Fruit fly (Drosophila melanogaster) whole organism, embryonic: ENCODE results near the gene Tbca.
A peak's percentile ranks its signal among the peaks of the same experiment; 100 is the strongest.

Experiments
- Blimp-1 ChIP-seq: fragments of 200-800 bp; sonication (Bioruptor generic); optimal IDR thresholded peaks from 3 replicates; lab custom pipeline; 2018; ENCODE audit warnings: missing biosample characterization, missing genetic modification characterization, mild to moderate bottlenecking, moderate library complexity, missing genetic modification reagents
- CG10147 ChIP-seq: fragments of 200-800 bp; sonication (Bioruptor generic); optimal IDR thresholded peaks from 2 replicates; lab custom pipeline; 2019; ENCODE audit warnings: missing biosample characterization, mild to moderate bottlenecking, missing genetic modification characterization, moderate library complexity
- CG12391 ChIP-seq: fragments of 200-800 bp; sonication (Bioruptor generic); optimal IDR thresholded peaks from 3 replicates; lab custom pipeline; 2018; ENCODE audit warnings: missing biosample characterization, mild to moderate bottlenecking, missing genetic modification characterization, moderate library complexity
- CG12769 ChIP-seq: fragments of 200-800 bp; sonication (Bioruptor generic); optimal IDR thresholded peaks from 2 replicates; lab custom pipeline; 2019; ENCODE audit warnings: missing biosample characterization, mild to moderate bottlenecking, missing genetic modification characterization, moderate library complexity
- CG13123 ChIP-seq: fragments of 200-800 bp; sonication (Bioruptor generic); optimal IDR thresholded peaks from 2 replicates; lab custom pipeline; 2016; ENCODE audit warnings: missing biosample characterization, missing genetic modification characterization
- CG13894 ChIP-seq: fragments of 200-800 bp; sonication (Bioruptor generic); optimal IDR thresholded peaks from 3 replicates; lab custom pipeline; 2018; ENCODE audit warnings: missing biosample characterization, mild to moderate bottlenecking, missing genetic modification characterization, moderate library complexity
- CG16779 ChIP-seq: fragments of 200-800 bp; sonication (Bioruptor generic); IDR thresholded peaks from 2 replicates; pipeline ENCODE4 v1.3.6; 2022; ENCODE audit warnings: missing biosample characterization, missing genetic modification characterization
- CG17186 ChIP-seq: fragments of 200-800 bp; sonication (Bioruptor generic); optimal IDR thresholded peaks from 3 replicates; lab custom pipeline; 2017; ENCODE audit warnings: missing biosample characterization, missing genetic modification reagents, missing genetic modification characterization
- CG18011 ChIP-seq: fragments of 200-800 bp; sonication (Bioruptor generic); optimal IDR thresholded peaks from 2 replicates; lab custom pipeline; 2017; ENCODE audit warnings: missing biosample characterization, missing genetic modification characterization, mild to moderate bottlenecking, moderate library complexity, missing genotype
- CG18262 ChIP-seq: fragments of 200-800 bp; optimal IDR thresholded peaks from 3 replicates; lab custom pipeline; 2019; ENCODE audit warnings: missing biosample characterization, mild to moderate bottlenecking, missing genetic modification characterization, moderate library complexity
- CG2199 ChIP-seq: fragments of 200-800 bp; sonication (Bioruptor generic); IDR thresholded peaks from 3 replicates; pipeline ENCODE4 v1.3.6; 2022; ENCODE audit warnings: missing biosample characterization, missing genetic modification characterization
- CG2678 ChIP-seq: fragments of 200-800 bp; sonication (Bioruptor generic); optimal IDR thresholded peaks from 3 replicates; lab custom pipeline; 2019; ENCODE audit warnings: missing biosample characterization, mild to moderate bottlenecking, missing genetic modification characterization, moderate library complexity
- CG2889 ChIP-seq: fragments of 200-800 bp; sonication (Bioruptor generic); IDR thresholded peaks from 3 replicates; pipeline ENCODE4 v1.3.6; 2022; ENCODE audit warnings: missing biosample characterization, missing genetic modification characterization
- CG4360 ChIP-seq: fragments of 200-800 bp; sonication (Bioruptor generic); IDR thresholded peaks from 2 replicates; pipeline ENCODE4 v1.3.6; 2022; ENCODE audit warnings: missing biosample characterization, missing genetic modification characterization
- CG6272 ChIP-seq: fragments of 200-800 bp; sonication (Bioruptor generic); IDR thresholded peaks from 2 replicates; pipeline ENCODE4 v1.3.6; 2022; ENCODE audit warnings: missing biosample characterization, missing genetic modification characterization
- CG6765 ChIP-seq: fragments of 200-800 bp; sonication (Bioruptor generic); optimal IDR thresholded peaks from 3 replicates; lab custom pipeline; 2017; ENCODE audit warnings: missing biosample characterization, mild to moderate bottlenecking, missing genetic modification characterization
- CG8944 ChIP-seq: fragments of 200-800 bp; sonication (Bioruptor generic); optimal IDR thresholded peaks from 3 replicates; lab custom pipeline; 2016; ENCODE audit warnings: missing biosample characterization, missing genetic modification characterization
- Ets65A ChIP-seq: fragments of 200-800 bp; sonication (Bioruptor generic); peaks from one replicate; lab custom pipeline; 2016; ENCODE audit warnings: missing biosample characterization, missing genetic modification characterization
- MESR4 ChIP-seq: fragments of 200-800 bp; sonication (Bioruptor generic); optimal IDR thresholded peaks from 2 replicates; lab custom pipeline; 2018; ENCODE audit warnings: missing biosample characterization, mild to moderate bottlenecking, missing genetic modification characterization, moderate library complexity
- Med ChIP-seq: fragments of 200-800 bp; sonication (Bioruptor generic); peaks from one replicate; lab custom pipeline; 2016; ENCODE audit warnings: missing biosample characterization, missing genetic modification characterization, mild to moderate bottlenecking, inconsistent platforms, moderate library complexity
- Opbp ChIP-seq: fragments of 200-800 bp; sonication (Bioruptor generic); IDR thresholded peaks from 3 replicates; pipeline ENCODE4 v1.3.6; 2022; ENCODE audit warnings: missing biosample characterization, missing genetic modification characterization; ENCODE audit not compliant: partially characterized antibody
- PHDP ChIP-seq: fragments of 200-800 bp; sonication (Bioruptor generic); optimal IDR thresholded peaks from 3 replicates; lab custom pipeline; 2018; ENCODE audit warnings: missing biosample characterization, mild to moderate bottlenecking, missing genetic modification characterization, moderate library complexity
- Sox102F ChIP-seq: fragments of 200-800 bp; sonication (Bioruptor generic); optimal IDR thresholded peaks from 2 replicates; lab custom pipeline; 2018; ENCODE audit warnings: missing biosample characterization, mild to moderate bottlenecking, missing genetic modification characterization, moderate library complexity
- Spps ChIP-seq: fragments of 200-800 bp; sonication (Bioruptor generic); optimal IDR thresholded peaks from 2 replicates; lab custom pipeline; 2018; ENCODE audit warnings: missing biosample characterization, mild to moderate bottlenecking, missing genetic modification characterization
- Trl ChIP-seq, 3 experiments: fragments of >200 bp in 2 of 3; fragments of 200-800 bp in 1 of 3; sonication (Bioruptor generic) in 1 of 3; optimal IDR thresholded peaks; 2 replicates in 1 of 3; 3 replicates in 2 of 3; lab custom pipeline; 2016 to 2017; ENCODE audit warnings: missing biosample characterization in 1 of 3, missing genetic modification characterization in 1 of 3
- Xrp1 ChIP-seq: fragments of 200-800 bp; sonication (Bioruptor generic); IDR thresholded peaks from 2 replicates; pipeline ENCODE4 v1.3.6; 2022; ENCODE audit warnings: missing biosample characterization, missing genetic modification characterization
- bab2 ChIP-seq: fragments of 200-800 bp; sonication (Bioruptor generic); optimal IDR thresholded peaks from 2 replicates; lab custom pipeline; 2016; ENCODE audit warnings: missing biosample characterization, missing genetic modification characterization
- bsh ChIP-seq, 2 experiments: fragments of 200-800 bp; sonication (Bioruptor generic); optimal IDR thresholded peaks; 2 replicates each; lab custom pipeline; 2017 to 2018; ENCODE audit warnings: mild to moderate bottlenecking in 2 of 2, missing biosample characterization in 2 of 2, missing genetic modification characterization in 2 of 2, moderate library complexity in 1 of 2
- dysf ChIP-seq: fragments of 200-800 bp; sonication (Bioruptor generic); IDR thresholded peaks from 3 replicates; pipeline ENCODE4 v1.3.6; 2022; ENCODE audit warnings: missing biosample characterization, missing genetic modification characterization
- en ChIP-seq: fragments of 200-800 bp; sonication (Bioruptor generic); optimal IDR thresholded peaks from 2 replicates; lab custom pipeline; 2016; ENCODE audit warnings: missing biosample characterization, missing genetic modification characterization
- gsb ChIP-seq: fragments of 200-800 bp; sonication (Bioruptor generic); IDR thresholded peaks from 2 replicates; pipeline ENCODE4 v1.3.6; 2022; ENCODE audit warnings: missing biosample characterization, missing genetic modification characterization
- hb ChIP-seq: fragments of 200-800 bp; sonication (Bioruptor generic); IDR thresholded peaks from 3 replicates; pipeline ENCODE4 v1.3.6; 2022; ENCODE audit warnings: missing biosample characterization, missing genetic modification characterization; ENCODE audit not compliant: partially characterized antibody
- hbn ChIP-seq: fragments of 200-800 bp; sonication (Bioruptor generic); IDR thresholded peaks from 2 replicates; pipeline ENCODE4 v1.3.6; 2022; ENCODE audit warnings: missing biosample characterization, missing genetic modification characterization; ENCODE audit not compliant: partially characterized antibody
- kah ChIP-seq: fragments of 200-800 bp; sonication (Bioruptor generic); optimal IDR thresholded peaks from 2 replicates; lab custom pipeline; 2018; ENCODE audit warnings: missing biosample characterization, mild to moderate bottlenecking, missing genetic modification characterization
- knrl ChIP-seq: fragments of 200-800 bp; sonication (Bioruptor generic); IDR thresholded peaks from 3 replicates; pipeline ENCODE4 v1.3.6; 2022; ENCODE audit warnings: missing biosample characterization, missing genetic modification characterization; ENCODE audit not compliant: partially characterized antibody
- p53 ChIP-seq: fragments of 200-800 bp; sonication (Bioruptor generic); optimal IDR thresholded peaks from 2 replicates; lab custom pipeline; 2016; ENCODE audit warnings: missing biosample characterization, missing genetic modification characterization
- pan ChIP-seq, 4 experiments: fragments of >200 bp in 3 of 4; fragments of 200-800 bp in 1 of 4; sonication (Bioruptor generic) in 1 of 4; optimal IDR thresholded peaks in 3 of 4; IDR thresholded peaks in 1 of 4; 2 replicates each; pipeline versions ENCODE4 v1.3.6 to Lab custom; 2017 to 2022; ENCODE audit warnings: missing biosample characterization in 2 of 4, missing genetic modification characterization in 2 of 4, mixed read lengths in 1 of 4
- pnt ChIP-seq: fragments of 200-800 bp; sonication (Bioruptor generic); optimal IDR thresholded peaks from 3 replicates; lab custom pipeline; 2016; ENCODE audit warnings: missing biosample characterization, missing genetic modification characterization
- sd ChIP-seq: fragments of 200-800 bp; sonication (Bioruptor generic); optimal IDR thresholded peaks from 3 replicates; lab custom pipeline; 2018; ENCODE audit warnings: missing biosample characterization, mild to moderate bottlenecking, missing genetic modification characterization, moderate library complexity
- sens ChIP-seq: fragments of 200-800 bp; sonication (Bioruptor generic); peaks from one replicate; lab custom pipeline; 2016; ENCODE audit warnings: missing biosample characterization, missing genetic modification characterization
- seq ChIP-seq: fragments of 200-800 bp; sonication (Bioruptor generic); IDR thresholded peaks from 2 replicates; pipeline ENCODE4 v1.3.6; 2022; ENCODE audit warnings: missing biosample characterization, missing genetic modification characterization
- shn ChIP-seq: fragments of 200-800 bp; sonication (Bioruptor generic); optimal IDR thresholded peaks from 3 replicates; lab custom pipeline; 2016; ENCODE audit warnings: missing biosample characterization, missing genetic modification characterization
- sr ChIP-seq: fragments of 200-800 bp; sonication (Bioruptor generic); IDR thresholded peaks from 3 replicates; pipeline ENCODE4 v1.3.6; 2022; ENCODE audit warnings: missing biosample characterization, missing genetic modification characterization
- ssp ChIP-seq: fragments of 200-800 bp; sonication (Bioruptor generic); IDR thresholded peaks from 2 replicates; pipeline ENCODE4 v1.3.6; 2022; ENCODE audit warnings: missing biosample characterization, missing genetic modification characterization
- stwl ChIP-seq: fragments of 200-800 bp; sonication (Bioruptor generic); optimal IDR thresholded peaks from 3 replicates; lab custom pipeline; 2018; ENCODE audit warnings: missing biosample characterization, mild to moderate bottlenecking, missing genetic modification characterization, moderate library complexity
- tll ChIP-seq, 2 experiments: fragments of 200-800 bp in 1 of 2; fragments of >200 bp in 1 of 2; sonication (Bioruptor generic) in 1 of 2; optimal IDR thresholded peaks; 2 replicates each; lab custom pipeline; 2017 to 2019; ENCODE audit warnings: missing biosample characterization in 2 of 2, missing genetic modification characterization in 2 of 2, mild to moderate bottlenecking in 1 of 2, moderate library complexity in 1 of 2
- zf30C ChIP-seq: fragments of 200-800 bp; sonication (Bioruptor generic); optimal IDR thresholded peaks from 3 replicates; lab custom pipeline; 2018; ENCODE audit warnings: missing biosample characterization, mild to moderate bottlenecking, missing genetic modification characterization

Tbca gene

dm6 chr3R:31711270-31712029, 31.8 kb upstream of the Tbca start:
- no peak for TF ChIP-seq tll (GFP tag; optimal IDR thresholded peaks at IDR 0.05; lab: Kevin White, UChicago)
- no peak for TF ChIP-seq CG16779 (GFP tag; lab: Robert Waterston, UW)
- no peak for TF ChIP-seq CG8944 (GFP tag; lab: Kevin White, UChicago)
- TF ChIP-seq bsh (GFP tag; optimal IDR thresholded peaks at IDR 0.05; lab: Kevin White, UChicago), result peak in 1 of 2 experiments; percentile 8
- TF ChIP-seq CG2199 (GFP tag; lab: Robert Waterston, UW), result 0 out of 3 replicates have a peak, but pooled peaks have one; percentile 30
- TF ChIP-seq Xrp1 (GFP tag; lab: Robert Waterston, UW), result 0 out of 2 replicates have a peak, but pooled peaks have one; percentile 6
- no peak for TF ChIP-seq CG13123
- TF ChIP-seq CG4360, result 0 out of 2 replicates have a peak, but pooled peaks have one; percentile 18
- no peak for TF ChIP-seq Sox102F
- TF ChIP-seq ssp (GFP tag; lab: Robert Waterston, UW), result no peak
- peak; percentile 7 for TF ChIP-seq sd (tag; lab: Kevin White, UChicago)
- no peak for TF ChIP-seq CG6765
- peak; percentile 42 for TF ChIP-seq Blimp-1 (GFP tag; lab: Kevin White, UChicago)
- no peak for TF ChIP-seq CG2678 (tag; lab: Kevin White, UChicago)
- TF ChIP-seq CG12769 (tag; lab: Kevin White, UChicago), result peak; percentile 44
- TF ChIP-seq Opbp (GFP tag; lab: Robert Waterston, UW), result no peak
- peak; percentile 24 for TF ChIP-seq CG13894 (tag; lab: Kevin White, UChicago)
- TF ChIP-seq seq, result no peak
- 0 out of 3 replicates have a peak, but pooled peaks have one; percentile 11 for TF ChIP-seq knrl (GFP tag; lab: Robert Waterston, UW)
- no peak for TF ChIP-seq CG10147 (GFP tag; lab: Kevin White, UChicago)
- TF ChIP-seq shn, result no peak
- TF ChIP-seq Ets65A (GFP tag; lab: Kevin White, UChicago), result no peak
- TF ChIP-seq Med (GFP tag; lab: Kevin White, UChicago), result peak; percentile 52
- no peak for TF ChIP-seq p53 (GFP tag; lab: Kevin White, UChicago)
- no peak for TF ChIP-seq MESR4 (GFP tag; lab: Kevin White, UChicago)
- TF ChIP-seq sr (GFP tag; lab: Robert Waterston, UW), result peak; percentile 75
- no peak for TF ChIP-seq pnt (GFP tag; lab: Kevin White, UChicago)
- peak; percentile 76 for TF ChIP-seq sens (GFP tag; lab: Kevin White, UChicago)
- no peak for TF ChIP-seq kah (GFP tag; lab: Kevin White, UChicago)
- TF ChIP-seq, all 482 proteins: peak for 12

- TF ChIP-seq bab2 (GFP tag; lab: Kevin White, UChicago) (no peak), CG18011 (no peak), gsb (GFP tag; lab: Robert Waterston, UW) (no peak), en (no peak), CG2889 (no peak), CG18262 (peak; percentile 32), hbn (GFP tag; lab: Robert Waterston, UW) (no peak), PHDP (tag; lab: Kevin White, UChicago) (peak; percentile 6), CG17186 (no peak), dysf (peak; percentile 18; the same call in 1 of the 3 replicates), tll (GFP tag; optimal IDR thresholded peaks at IDR 0.05; lab: Kevin White, UChicago) (no peak), hb (GFP tag; lab: Robert Waterston, UW) (no peak), Spps (tag; lab: Kevin White, UChicago) (no peak), CG2678 (tag; lab: Kevin White, UChicago) (peak; percentile 28), zf30C (GFP tag; lab: Kevin White, UChicago) (peak; percentile 73), CG12391 (peak; percentile 19), pan (optimal IDR thresholded peaks at IDR 0.05; lab: Kevin White, UChicago) (no peak), pan (GFP tag; optimal IDR thresholded peaks at IDR 0.05 in 1 of 2, IDR thresholded peaks at IDR 0.05 in 1 of 2) (no peak), CG6272 (GFP tag; lab: Robert Waterston, UW) (no peak), stwl (no peak), Trl (optimal IDR thresholded peaks at IDR 0.05; lab: Kevin White, UChicago) (no peak), Trl (GFP tag; optimal IDR thresholded peaks at IDR 0.05; lab: Kevin White, UChicago) (no peak)
Observed at dm6 chr3R:31712585-31712984, 30.7 kb upstream of the Tbca start.
